Worm (Caenorhabditis elegans): ENCODE results near the gene mltn-11.

mltn-11 gene

DNA sequence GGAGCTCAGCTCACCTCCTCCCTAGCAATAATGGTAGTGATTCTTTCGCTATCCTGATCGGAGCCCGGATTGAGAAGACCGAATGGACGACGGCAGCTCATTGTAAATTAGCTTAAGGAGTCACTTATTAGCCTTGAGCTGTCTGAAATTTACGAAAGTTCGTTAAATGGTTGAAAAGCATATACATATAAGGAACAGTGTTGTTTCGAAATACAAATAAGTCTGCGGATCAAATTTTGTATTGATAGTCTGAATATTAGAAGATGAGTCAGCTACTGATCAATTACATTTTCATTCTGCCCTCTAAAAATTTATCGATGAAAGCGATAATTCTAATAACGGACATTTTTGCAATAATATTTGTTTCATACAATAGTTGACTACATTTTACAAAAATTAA, 30.7 kb downstream of the mltn-11 start, which contains the start of gene F14F8.14:
TSS of gene F14F8.14 (minus strand) at position 101 of the 400 bp plus-strand sequence.
- TF ChIP-seq dmd-4 (tag; optimal IDR thresholded peaks at IDR 0.05) (no peak), nhr-6 (tag; optimal IDR thresholded peaks at IDR 0.05) (no peak), C34F6.9 (tag; optimal IDR thresholded peaks at IDR 0.05) (no peak), ceh-82 (tag; optimal IDR thresholded peaks at IDR 0.05) (no peak), ZK546.5 (tag; optimal IDR thresholded peaks at IDR 0.05) (no peak), unc-62 (GFP tag; optimal IDR thresholded peaks at IDR 0.05) (no peak), nhr-129 (tag; optimal IDR thresholded peaks at IDR 0.05) (no peak), R02D3.7 (tag; optimal IDR thresholded peaks at IDR 0.05) (no peak), sem-4 (tag; optimal IDR thresholded peaks at IDR 0.05) (no peak), gmeb-1 (tag; optimal IDR thresholded peaks at IDR 0.05) (no peak), elt-1 (tag; optimal IDR thresholded peaks at IDR 0.05) (no peak), nhr-25 (tag; optimal IDR thresholded peaks at IDR 0.05) (no peak), aly-2 (tag; optimal IDR thresholded peaks at IDR 0.05) (no peak), egl-27 (tag; optimal IDR thresholded peaks at IDR 0.05) (no peak)

DNA sequence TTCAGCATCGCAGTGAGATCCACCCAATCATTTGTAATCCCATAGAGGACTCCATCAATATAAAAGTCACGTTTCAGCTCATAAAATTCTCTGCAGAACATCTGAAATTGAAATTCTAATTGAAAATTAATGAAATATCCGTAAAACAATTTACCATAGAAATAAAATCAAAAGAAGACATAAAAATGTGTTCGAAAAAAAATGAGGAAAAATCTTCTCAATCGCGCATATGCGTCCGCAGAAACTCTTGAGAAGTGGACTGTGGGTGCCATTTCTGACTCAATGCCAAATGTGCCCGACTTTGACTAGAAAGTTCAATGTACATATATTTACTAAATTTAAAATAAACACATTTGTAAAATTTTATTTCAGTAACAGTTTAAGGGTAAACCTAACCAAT, 32.5 kb downstream of the mltn-11 start, which contains the start of gene F14F8.9:
TSS of gene F14F8.9 (minus strand) at position 101 of the 400 bp plus-strand sequence.
- no peak for TF ChIP-seq skn-1 (tag; optimal IDR thresholded peaks at IDR 0.05)
- no peak for TF ChIP-seq ztf-4 (tag; optimal IDR thresholded peaks at IDR 0.05)
- no peak for TF ChIP-seq lin-11 (tag; optimal IDR thresholded peaks at IDR 0.05)
- TF ChIP-seq ZK546.5 (tag; optimal IDR thresholded peaks at IDR 0.05): no peak
- TF ChIP-seq elt-3 (tag; optimal IDR thresholded peaks at IDR 0.05): no peak
- TF ChIP-seq gmeb-1 (tag; optimal IDR thresholded peaks at IDR 0.05): no peak
- TF ChIP-seq nhr-6 (tag; optimal IDR thresholded peaks at IDR 0.05): no peak
- no peak for TF ChIP-seq nhr-129 (tag; optimal IDR thresholded peaks at IDR 0.05)
- TF ChIP-seq mdl-1 (tag; optimal IDR thresholded peaks at IDR 0.05): no peak
- TF ChIP-seq unc-55 (GFP tag; optimal IDR thresholded peaks at IDR 0.05): no peak
- no peak for TF ChIP-seq nhr-10 (tag; optimal IDR thresholded peaks at IDR 0.05)
- no peak for TF ChIP-seq dmd-4 (tag; optimal IDR thresholded peaks at IDR 0.05)
- no peak for TF ChIP-seq blmp-1 (tag; optimal IDR thresholded peaks at IDR 0.05; ENCODE audit: insufficient read depth)
- no peak for TF ChIP-seq F13H6.1 (tag; optimal IDR thresholded peaks at IDR 0.05)
- no peak for TF ChIP-seq ztf-11 (tag; optimal IDR thresholded peaks at IDR 0.05)

DNA sequence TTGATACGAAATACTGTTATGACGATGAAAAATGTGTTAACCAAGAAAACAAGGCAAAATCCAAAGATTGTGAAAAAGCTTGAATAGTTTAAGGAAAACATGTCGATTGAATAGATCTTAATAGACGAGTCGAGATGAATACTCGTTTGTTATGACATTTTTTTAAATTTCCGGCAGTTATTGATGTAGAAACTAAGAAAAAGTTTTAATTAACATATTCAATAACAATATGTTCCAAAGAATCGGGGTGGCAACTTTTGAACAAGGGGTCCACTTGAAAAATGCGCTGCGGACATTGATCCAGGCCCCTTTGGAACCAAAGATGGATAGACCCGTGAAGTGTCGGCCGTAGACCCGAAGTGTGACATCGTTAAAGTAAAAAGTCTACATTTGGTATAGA, 35.2 kb downstream of the mltn-11 start, which contains the start of gene str-61:
TSS of gene str-61 (minus strand) at position 101 of the 400 bp plus-strand sequence.
- TF ChIP-seq nhr-129 (tag; optimal IDR thresholded peaks at IDR 0.05) (no peak), ztf-11 (tag; optimal IDR thresholded peaks at IDR 0.05) (no peak), alr-1 (tag; optimal IDR thresholded peaks at IDR 0.05) (no peak), nhr-77 (tag; optimal IDR thresholded peaks at IDR 0.05) (no peak), R02D3.7 (tag; optimal IDR thresholded peaks at IDR 0.05) (no peak), ceh-82 (tag; optimal IDR thresholded peaks at IDR 0.05) (no peak), ZK546.5 (tag; optimal IDR thresholded peaks at IDR 0.05) (no peak), crh-2 (tag; optimal IDR thresholded peaks at IDR 0.05) (no peak), sma-3 (GFP tag; optimal IDR thresholded peaks at IDR 0.05) (no peak), nhr-12 (tag; optimal IDR thresholded peaks at IDR 0.05) (no peak), unc-55 (GFP tag; optimal IDR thresholded peaks at IDR 0.05) (no peak), nhr-6 (tag; optimal IDR thresholded peaks at IDR 0.05) (no peak), mdl-1 (tag; optimal IDR thresholded peaks at IDR 0.05) (no peak), mab-5 (tag; optimal IDR thresholded peaks at IDR 0.05) (no peak), mbf-1 (tag; optimal IDR thresholded peaks at IDR 0.05) (no peak), dmd-4 (tag; optimal IDR thresholded peaks at IDR 0.05) (no peak), sem-4 (tag; optimal IDR thresholded peaks at IDR 0.05) (no peak), egl-27 (tag; optimal IDR thresholded peaks at IDR 0.05) (no peak), C34F6.9 (tag; optimal IDR thresholded peaks at IDR 0.05) (no peak)

DNA sequence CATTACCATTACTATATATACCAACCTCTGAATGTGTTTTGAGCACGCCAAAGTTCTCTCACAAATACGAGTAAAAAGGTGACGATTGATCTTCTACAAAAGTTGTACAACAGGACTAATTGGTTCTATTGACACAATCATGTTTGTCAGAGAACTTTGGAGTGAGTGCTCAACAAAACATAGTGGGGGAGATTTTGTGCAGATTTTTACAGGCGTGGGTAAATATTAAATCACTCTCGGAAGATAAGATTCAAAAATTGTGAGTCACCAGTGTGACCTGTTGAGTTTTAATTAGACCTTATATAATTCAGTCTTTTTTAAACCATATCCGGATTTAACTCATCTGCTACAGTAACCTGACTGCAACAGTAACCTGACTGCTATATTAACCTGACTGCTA, 36.2 kb downstream of the mltn-11 start, which contains the start of gene F14F8.8:
TSS of gene F14F8.8 (minus strand) at position 101 of the 400 bp plus-strand sequence.
- TF ChIP-seq elt-1 (tag; optimal IDR thresholded peaks at IDR 0.05) (no peak), mbf-1 (tag; optimal IDR thresholded peaks at IDR 0.05) (no peak), elt-3 (tag; optimal IDR thresholded peaks at IDR 0.05) (no peak), sma-9 (GFP tag; optimal IDR thresholded peaks at IDR 0.05) (no peak), sma-9 (tag; optimal IDR thresholded peaks at IDR 0.05) (no peak), zag-1 (tag; optimal IDR thresholded peaks at IDR 0.05) (no peak), Y55F3AM.14 (GFP tag; optimal IDR thresholded peaks at IDR 0.05) (no peak), snpc-4 (tag; optimal IDR thresholded peaks at IDR 0.05) (no peak), F13H6.1 (tag; optimal IDR thresholded peaks at IDR 0.05) (no peak), unc-62 (GFP tag; optimal IDR thresholded peaks at IDR 0.05) (no peak), blmp-1 (tag; optimal IDR thresholded peaks at IDR 0.05; ENCODE audit: insufficient read depth) (no peak), unc-39 (tag; optimal IDR thresholded peaks at IDR 0.05) (no peak), sma-3 (GFP tag; optimal IDR thresholded peaks at IDR 0.05) (no peak), ztf-4 (tag; optimal IDR thresholded peaks at IDR 0.05) (no peak), mdl-1 (tag; optimal IDR thresholded peaks at IDR 0.05) (no peak), egl-27 (tag; optimal IDR thresholded peaks at IDR 0.05) (no peak), ceh-16 (tag; optimal IDR thresholded peaks at IDR 0.05) (no peak), nhr-21 (tag; optimal IDR thresholded peaks at IDR 0.05) (no peak)
